Fruit fly (Drosophila melanogaster): Measurements from ENCODE around the gene wb.

wb gene

dm6 chr2L:14293917-14294316 lies 31.1 kb downstream of the wb start:
- no peak for TF ChIP-seq CTCF (optimal IDR thresholded peaks at IDR 0.05)
- no peak for TF ChIP-seq CG8478 (optimal IDR thresholded peaks at IDR 0.05)

- TF ChIP-seq CG8478 (optimal IDR thresholded peaks at IDR 0.05) (no peak), CTCF (optimal IDR thresholded peaks at IDR 0.05) (no peak)
Observed at dm6 chr2L:14300718-14301361, 38.0 kb downstream of the wb start.

dm6 chr2L:14302478-14302877 lies 39.7 kb downstream of the wb start:
- no peak for TF ChIP-seq CG8478 (optimal IDR thresholded peaks at IDR 0.05)
- no peak for TF ChIP-seq CTCF (optimal IDR thresholded peaks at IDR 0.05)

dm6 chr2L:14307516-14307915 lies 44.7 kb downstream of the wb start:
- TF ChIP-seq CTCF (optimal IDR thresholded peaks at IDR 0.05) (no peak), CG8478 (optimal IDR thresholded peaks at IDR 0.05) (no peak)

- TF ChIP-seq CTCF (optimal IDR thresholded peaks at IDR 0.05): no peak
- no peak for TF ChIP-seq CG8478 (optimal IDR thresholded peaks at IDR 0.05)
Observed at dm6 chr2L:14308232-14308631, 45.4 kb downstream of the wb start.

dm6 chr2L:14308661-14309060 lies 45.8 kb downstream of the wb start:
- no peak for TF ChIP-seq CTCF (optimal IDR thresholded peaks at IDR 0.05)
- TF ChIP-seq CG8478 (optimal IDR thresholded peaks at IDR 0.05): no peak

dm6 chr2L:14316704-14317103 lies 53.9 kb downstream of the wb start:
- no peak for TF ChIP-seq CTCF (optimal IDR thresholded peaks at IDR 0.05)

- TF ChIP-seq CG8478 (optimal IDR thresholded peaks at IDR 0.05) (no peak), CTCF (optimal IDR thresholded peaks at IDR 0.05) (no peak)
Observed at dm6 chr2L:14317992-14318391, 55.2 kb downstream of the wb start.

- no peak for TF ChIP-seq CG8478 (optimal IDR thresholded peaks at IDR 0.05)
- TF ChIP-seq CTCF (optimal IDR thresholded peaks at IDR 0.05): no peak
Observed at dm6 chr2L:14318600-14318999, 55.8 kb downstream of the wb start.

- TF ChIP-seq CG8478 (optimal IDR thresholded peaks at IDR 0.05) (no peak), CTCF (optimal IDR thresholded peaks at IDR 0.05) (no peak)
Observed at dm6 chr2L:14319005-14319404, 56.2 kb downstream of the wb start.

dm6 chr2L:14333965-14334364 lies 71.1 kb downstream of the wb start, which contains the start of gene CG33090:
Gene CG33090, plus strand, starts transcription at chr2L:14334158.
- no peak for TF ChIP-seq CG8478 (optimal IDR thresholded peaks at IDR 0.05)
- TF ChIP-seq CTCF (optimal IDR thresholded peaks at IDR 0.05): no peak

dm6 chr2L:14336311-14336836 lies 73.5 kb downstream of the wb start:
- no peak for TF ChIP-seq CTCF (optimal IDR thresholded peaks at IDR 0.05)
- no peak for TF ChIP-seq CG8478 (optimal IDR thresholded peaks at IDR 0.05)

- TF ChIP-seq CG8478 (optimal IDR thresholded peaks at IDR 0.05) (no peak), CTCF (optimal IDR thresholded peaks at IDR 0.05) (no peak)
Observed at dm6 chr2L:14337940-14338339, 75.1 kb downstream of the wb start, which contains the start of gene CG15286. Gene CG15286, plus strand, starts transcription at chr2L:14338240.

dm6 chr2L:14340964-14341363 lies 78.1 kb downstream of the wb start:
- TF ChIP-seq CG8478 (optimal IDR thresholded peaks at IDR 0.05) (no peak), CTCF (optimal IDR thresholded peaks at IDR 0.05) (no peak)

- TF ChIP-seq CG8478 (optimal IDR thresholded peaks at IDR 0.05) (no peak), CTCF (optimal IDR thresholded peaks at IDR 0.05) (no peak)
Observed at dm6 chr2L:14346588-14346987, 83.8 kb downstream of the wb start, which contains the start of gene Send2. Gene Send2, minus strand, starts transcription at chr2L:14346688.

- TF ChIP-seq CTCF (optimal IDR thresholded peaks at IDR 0.05) (no peak), CG8478 (optimal IDR thresholded peaks at IDR 0.05) (no peak)
Observed at dm6 chr2L:14348602-14349001, 85.8 kb downstream of the wb start, which contains the start of gene mTTF. Gene mTTF, minus strand, starts transcription at chr2L:14348790.

dm6 chr2L:14350587-14350986 lies 87.8 kb downstream of the wb start:
- TF ChIP-seq CG8478 (optimal IDR thresholded peaks at IDR 0.05) (no peak), CTCF (optimal IDR thresholded peaks at IDR 0.05) (no peak)
